Worm (Caenorhabditis elegans) whole organism, L1 larva: ENCODE results near the gene K08H2.3.

ENCODE experiments used
- C04F5.9 ChIP-seq: sonication (generic microtip); optimal IDR thresholded peaks from 2 replicates; lab custom pipeline; 2016; ENCODE audit warnings: missing genetic modification characterization, missing compliant biosample characterization
- F16B12.6 ChIP-seq: fragments of 150-350 bp; optimal IDR thresholded peaks from 2 replicates; lab custom pipeline; 2014; ENCODE audit warnings: missing biosample characterization, missing genetic modification characterization
- Y116A8C.19 ChIP-seq: sonication (generic microtip); optimal IDR thresholded peaks from 2 replicates; lab custom pipeline; 2016; ENCODE audit warnings: missing compliant biosample characterization, missing genetic modification characterization, borderline replicate concordance
- blmp-1 ChIP-seq: fragments of 150-350 bp; optimal IDR thresholded peaks from 2 replicates; lab custom pipeline; 2014; ENCODE audit warnings: missing biosample characterization, missing genetic modification characterization
- ceh-8 ChIP-seq: fragments of 200-800 bp; sonication (Bioruptor generic); optimal IDR thresholded peaks from 2 replicates; lab custom pipeline; 2018; ENCODE audit warnings: mild to moderate bottlenecking, missing genetic modification characterization, moderate library complexity, missing compliant biosample characterization
- ces-1 ChIP-seq: fragments of 150-350 bp; optimal IDR thresholded peaks from 2 replicates; lab custom pipeline; 2014; ENCODE audit warnings: missing biosample characterization, missing genetic modification reagents, missing genetic modification characterization
- efl-1 ChIP-seq, 4 experiments: fragments of 150-350 bp; optimal IDR thresholded peaks in 3 of 4; peaks in 1 of 4; 1 replicate in 1 of 4; 2 replicates in 3 of 4; lab custom pipeline; 2014; ENCODE audit warnings: missing biosample characterization in 2 of 4, missing genetic modification characterization in 2 of 4, missing genetic modification reagents in 2 of 4
- efl-3 ChIP-seq: fragments of 200-800 bp; sonication (Bioruptor generic); optimal IDR thresholded peaks from 2 replicates; lab custom pipeline; 2018; ENCODE audit warnings: mild to moderate bottlenecking, missing genetic modification characterization, missing compliant biosample characterization
- egl-13 ChIP-seq: sonication (generic microtip); optimal IDR thresholded peaks from 2 replicates; lab custom pipeline; 2016; ENCODE audit warnings: missing genotype, missing genetic modification reagents, missing genetic modification characterization, missing compliant biosample characterization
- elt-2 ChIP-seq: sonication (generic microtip); optimal IDR thresholded peaks from 2 replicates; lab custom pipeline; 2016; ENCODE audit warnings: missing genetic modification characterization, mild to moderate bottlenecking, inconsistent platforms, missing compliant biosample characterization, missing genetic modification reagents
- fkh-4 ChIP-seq: sonication (generic microtip); optimal IDR thresholded peaks from 2 replicates; lab custom pipeline; 2016; ENCODE audit warnings: missing compliant biosample characterization, missing genetic modification characterization, borderline replicate concordance
- fos-1 ChIP-seq: fragments of 150-350 bp; optimal IDR thresholded peaks from 2 replicates; lab custom pipeline; 2014; ENCODE audit warnings: missing biosample characterization, missing genetic modification characterization
- grh-1 ChIP-seq: fragments of 200-800 bp; sonication (Bioruptor generic); IDR thresholded peaks from 2 replicates; pipeline ENCODE4 v1.3.6; 2022; ENCODE audit warnings: missing genetic modification reagents, missing genetic modification characterization, missing compliant biosample characterization
- hlh-17 ChIP-seq: fragments of 200-800 bp; sonication (Bioruptor generic); optimal IDR thresholded peaks from 2 replicates; lab custom pipeline; 2018; ENCODE audit warnings: missing genetic modification characterization, mild to moderate bottlenecking, missing compliant biosample characterization, moderate library complexity, borderline replicate concordance
- hpl-2 ChIP-seq: fragments of 150-350 bp; optimal IDR thresholded peaks from 2 replicates; lab custom pipeline; 2014; ENCODE audit warnings: missing biosample characterization, missing genetic modification reagents, missing genetic modification characterization
- lin-13 ChIP-seq: fragments of 150-350 bp; optimal IDR thresholded peaks from 2 replicates; lab custom pipeline; 2014; ENCODE audit warnings: missing biosample characterization, missing genetic modification reagents, missing genetic modification characterization
- lsy-2 ChIP-seq, 2 experiments: fragments of 150-350 bp; optimal IDR thresholded peaks; 2 replicates each; lab custom pipeline; 2014; ENCODE audit warnings: missing biosample characterization in 2 of 2, missing genetic modification characterization in 2 of 2
- mab-9 ChIP-seq: fragments of 200-800 bp; sonication (Bioruptor generic); IDR thresholded peaks from 2 replicates; pipeline ENCODE4 v1.3.6; 2022; ENCODE audit warnings: missing genetic modification reagents, missing genetic modification characterization, missing compliant biosample characterization
- mef-2 ChIP-seq: fragments of 150-350 bp; optimal IDR thresholded peaks from 2 replicates; lab custom pipeline; 2014; ENCODE audit warnings: missing biosample characterization, missing genetic modification characterization
- mep-1 ChIP-seq: fragments of 150-350 bp; optimal IDR thresholded peaks from 2 replicates; lab custom pipeline; 2014; ENCODE audit warnings: missing biosample characterization, missing genetic modification characterization
- nhr-11 ChIP-seq: fragments of 150-350 bp; optimal IDR thresholded peaks from 2 replicates; lab custom pipeline; 2014; ENCODE audit warnings: missing biosample characterization, missing genetic modification characterization
- nhr-12 ChIP-seq: sonication (generic microtip); optimal IDR thresholded peaks from 2 replicates; lab custom pipeline; 2017; ENCODE audit warnings: missing biosample characterization, missing genetic modification characterization
- nhr-19 ChIP-seq: fragments of 200-800 bp; sonication (Bioruptor generic); conservative IDR thresholded peaks from 2 replicates; pipeline ENCODE4 v1.3.6; 2022; ENCODE audit warnings: missing genetic modification characterization, missing compliant biosample characterization
- nhr-237 ChIP-seq: fragments of 150-350 bp; optimal IDR thresholded peaks from 2 replicates; lab custom pipeline; 2014; ENCODE audit warnings: missing biosample characterization, missing genetic modification characterization
- nhr-28 ChIP-seq: fragments of 150-350 bp; optimal IDR thresholded peaks from 2 replicates; lab custom pipeline; 2014; ENCODE audit warnings: missing biosample characterization, missing genetic modification characterization
- nhr-47 ChIP-seq: sonication (generic microtip); optimal IDR thresholded peaks from 2 replicates; lab custom pipeline; 2016; ENCODE audit warnings: mild to moderate bottlenecking, missing genetic modification characterization, moderate library complexity, missing compliant biosample characterization
- nhr-77 ChIP-seq: fragments of 150-350 bp; optimal IDR thresholded peaks from 2 replicates; lab custom pipeline; 2014; ENCODE audit warnings: missing biosample characterization, missing genetic modification characterization
- nhr-84 ChIP-seq: sonication (generic microtip); optimal IDR thresholded peaks from 2 replicates; lab custom pipeline; 2017; ENCODE audit warnings: missing biosample characterization, missing genetic modification characterization
- nhr-85 ChIP-seq: sonication (generic microtip); peaks from one replicate; lab custom pipeline; 2016; ENCODE audit warnings: missing genetic modification characterization, inconsistent platforms, missing compliant biosample characterization
- nhr-90 ChIP-seq: sonication (generic microtip); optimal IDR thresholded peaks from 2 replicates; lab custom pipeline; 2016; ENCODE audit warnings: mild to moderate bottlenecking, missing genetic modification characterization, missing compliant biosample characterization; ENCODE audit not compliant: poor library complexity
- pqm-1 ChIP-seq: sonication (generic microtip); optimal IDR thresholded peaks from 3 replicates; lab custom pipeline; 2017; ENCODE audit warnings: missing biosample characterization, missing genetic modification characterization
- rnt-1 ChIP-seq: sonication (generic microtip); optimal IDR thresholded peaks from 2 replicates; lab custom pipeline; 2016; ENCODE audit warnings: mild to moderate bottlenecking, missing genetic modification characterization, moderate library complexity, missing compliant biosample characterization
- skn-1 ChIP-seq: fragments of 150-350 bp; optimal IDR thresholded peaks from 2 replicates; lab custom pipeline; 2014; ENCODE audit warnings: missing biosample characterization, missing genetic modification characterization
- sox-4 ChIP-seq: sonication (generic microtip); optimal IDR thresholded peaks from 2 replicates; lab custom pipeline; 2016; ENCODE audit warnings: missing genetic modification characterization, missing compliant biosample characterization
- sptf-1 ChIP-seq: fragments of 150-350 bp; optimal IDR thresholded peaks from 2 replicates; lab custom pipeline; 2014; ENCODE audit warnings: missing biosample characterization, missing genetic modification characterization
- sup-37 ChIP-seq: fragments of 200-800 bp; sonication (Bioruptor generic); optimal IDR thresholded peaks from 2 replicates; lab custom pipeline; 2018; ENCODE audit warnings: mild to moderate bottlenecking, missing genetic modification characterization, missing compliant biosample characterization
- swsn-7 ChIP-seq: sonication (generic microtip); optimal IDR thresholded peaks from 2 replicates; lab custom pipeline; 2016; ENCODE audit warnings: missing genetic modification characterization, missing compliant biosample characterization
- unc-130 ChIP-seq: fragments of 150-350 bp; optimal IDR thresholded peaks from 2 replicates; lab custom pipeline; 2017; ENCODE audit warnings: missing biosample characterization, missing genetic modification characterization, inconsistent platforms
- unc-30 ChIP-seq: sonication (generic microtip); optimal IDR thresholded peaks from 2 replicates; lab custom pipeline; 2017; ENCODE audit warnings: missing biosample characterization, missing genetic modification characterization
- unc-62 ChIP-seq: fragments of 150-350 bp; optimal IDR thresholded peaks from 2 replicates; lab custom pipeline; 2014; ENCODE audit warnings: missing biosample characterization, missing genetic modification reagents, missing genetic modification characterization
- xbp-1 ChIP-seq: sonication (generic microtip); optimal IDR thresholded peaks from 2 replicates; lab custom pipeline; 2016; ENCODE audit warnings: missing genetic modification characterization, missing compliant biosample characterization
- zag-1 ChIP-seq: fragments of 150-350 bp; optimal IDR thresholded peaks from 2 replicates; lab custom pipeline; 2014; ENCODE audit warnings: missing biosample characterization, missing genetic modification characterization
- ztf-4 ChIP-seq: fragments of 150-350 bp; optimal IDR thresholded peaks from 2 replicates; lab custom pipeline; 2014; ENCODE audit warnings: missing biosample characterization, missing genetic modification characterization

Gene K08H2.3

DNA sequence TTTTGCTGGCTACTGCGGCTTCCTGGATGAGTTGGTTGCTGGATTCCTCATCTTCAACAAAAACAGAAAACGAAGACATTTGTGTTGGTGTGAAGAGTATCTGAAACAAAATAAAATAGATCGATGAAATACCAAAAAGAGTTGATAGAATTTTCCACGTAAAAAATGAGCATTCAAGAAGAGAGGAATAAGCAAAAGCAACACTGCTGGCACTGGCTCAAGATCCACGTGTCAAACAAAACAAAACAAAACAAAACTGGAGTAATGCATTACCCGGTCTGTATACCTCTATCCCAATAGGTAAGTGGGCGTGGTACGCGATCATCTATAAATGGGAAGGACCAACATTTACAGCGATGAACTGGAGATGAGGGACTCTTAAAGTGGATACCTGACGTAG is 2.3 kb upstream of the K08H2.3 start, which contains the start of gene K08H2.2:
Gene K08H2.2 (minus strand): TSS at position 101 of the 400 bp plus-strand sequence.
- TF ChIP-seq elt-2 (tag; lab: Kevin White, UChicago) (no peak), efl-3 (no peak), nhr-12 (tag; lab: Kevin White, UChicago) (no peak)

DNA sequence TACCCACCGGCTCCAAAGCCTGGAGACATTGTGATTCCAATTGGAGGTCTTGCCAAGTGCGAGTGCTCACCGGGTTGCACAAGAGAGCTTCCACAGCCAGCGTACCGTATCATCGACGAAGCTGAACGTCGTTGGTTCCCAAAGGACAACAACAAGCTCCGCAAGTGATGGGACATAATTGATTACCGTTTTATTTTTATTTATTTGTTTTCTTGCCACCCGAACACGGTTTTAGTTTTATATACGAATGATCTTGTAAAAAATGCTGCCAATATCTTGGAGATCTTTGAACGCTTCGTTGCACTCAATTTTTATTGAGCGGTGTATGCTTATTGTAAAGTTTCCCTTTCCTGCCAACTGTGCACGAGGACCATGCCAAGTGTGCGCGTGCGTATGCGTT is 995 bp downstream of the K08H2.3 start, which contains the start of gene K08H2.4:
Gene K08H2.4 (plus strand): TSS at position 301 of the 400 bp plus-strand sequence.
- no peak for TF ChIP-seq hpl-2 (GFP tag; lab: Kevin White, UChicago)
- no peak for TF ChIP-seq efl-1 (optimal IDR thresholded peaks at IDR 0.05; lab: Kevin White, UChicago)
- TF ChIP-seq efl-1 (GFP tag; optimal IDR thresholded peaks at IDR 0.05 in 1 of 2; lab: Kevin White, UChicago): peak in 1 of 2 experiments; percentile 40

DNA sequence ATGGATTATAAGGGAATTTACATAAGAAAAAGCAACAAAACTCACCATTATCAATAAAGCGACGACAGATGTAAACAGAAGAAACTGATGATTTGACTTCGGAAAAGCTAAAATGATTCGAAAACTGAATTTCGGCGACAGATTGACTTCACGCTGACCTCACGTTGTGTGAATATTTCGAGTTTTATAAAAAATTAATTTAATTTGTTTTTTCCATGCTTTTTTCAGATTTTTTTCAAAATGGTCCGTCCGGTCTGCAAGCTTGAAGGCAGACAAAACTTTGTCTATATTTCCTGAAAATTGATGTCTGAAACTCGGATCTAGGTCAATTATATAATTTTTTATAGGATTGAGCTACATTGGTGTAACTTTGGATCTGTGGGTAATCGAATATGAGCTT is 5.0 kb downstream of the K08H2.3 start, which contains the start of gene K08H2.5:
Gene K08H2.5 (minus strand): TSS at position 101 of the 400 bp plus-strand sequence.
- TF ChIP-seq ces-1 (GFP tag; lab: Kevin White, UChicago) (no peak), egl-13 (tag; lab: Kevin White, UChicago) (no peak), ztf-4 (tag; lab: Kevin White, UChicago) (no peak), nhr-90 (tag; lab: Kevin White, UChicago) (no peak), xbp-1 (tag; lab: Kevin White, UChicago) (no peak)

DNA sequence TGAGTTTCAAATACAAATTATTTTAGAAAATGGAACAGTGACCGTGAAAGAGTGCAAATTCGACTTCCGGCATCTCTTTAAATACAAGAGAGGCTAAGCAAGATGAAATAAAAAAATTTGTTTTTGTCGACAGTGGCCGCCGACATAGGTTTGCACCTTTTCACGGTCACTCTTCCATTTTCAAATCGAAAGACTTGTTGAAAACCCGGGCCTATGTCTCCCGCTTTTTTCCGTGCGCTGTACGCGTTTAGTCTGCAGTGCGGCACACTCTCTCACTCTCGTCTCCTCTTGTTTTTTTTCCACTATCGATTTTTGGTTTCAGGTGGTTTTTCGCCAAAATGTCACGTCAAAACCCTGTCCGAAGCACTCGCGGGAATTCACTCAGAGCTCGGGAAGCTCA is 7.9 kb downstream of the K08H2.3 start, which contains the start of gene hpl-1:
Gene hpl-1 (plus strand): TSS at position 301 of the 400 bp plus-strand sequence.
- no peak for TF ChIP-seq fos-1 (tag; lab: Kevin White, UChicago)
- no peak for TF ChIP-seq ceh-8
- TF ChIP-seq lin-13 (GFP tag; lab: Kevin White, UChicago): no peak
- no peak for TF ChIP-seq blmp-1 (tag; lab: Kevin White, UChicago)
- TF ChIP-seq grh-1 (GFP tag; lab: Robert Waterston, UW): no peak
- TF ChIP-seq C04F5.9: no peak
- TF ChIP-seq mef-2 (tag; lab: Kevin White, UChicago): no peak
- no peak for TF ChIP-seq F16B12.6 (tag; lab: Kevin White, UChicago)
- no peak for TF ChIP-seq ztf-4 (tag; lab: Kevin White, UChicago)
- TF ChIP-seq mab-9 (GFP tag; lab: Robert Waterston, UW): no peak
- TF ChIP-seq nhr-85 (tag; lab: Kevin White, UChicago): no peak
- no peak for TF ChIP-seq nhr-237 (tag; lab: Kevin White, UChicago)
- TF ChIP-seq pqm-1 (tag; lab: Kevin White, UChicago): no peak

DNA sequence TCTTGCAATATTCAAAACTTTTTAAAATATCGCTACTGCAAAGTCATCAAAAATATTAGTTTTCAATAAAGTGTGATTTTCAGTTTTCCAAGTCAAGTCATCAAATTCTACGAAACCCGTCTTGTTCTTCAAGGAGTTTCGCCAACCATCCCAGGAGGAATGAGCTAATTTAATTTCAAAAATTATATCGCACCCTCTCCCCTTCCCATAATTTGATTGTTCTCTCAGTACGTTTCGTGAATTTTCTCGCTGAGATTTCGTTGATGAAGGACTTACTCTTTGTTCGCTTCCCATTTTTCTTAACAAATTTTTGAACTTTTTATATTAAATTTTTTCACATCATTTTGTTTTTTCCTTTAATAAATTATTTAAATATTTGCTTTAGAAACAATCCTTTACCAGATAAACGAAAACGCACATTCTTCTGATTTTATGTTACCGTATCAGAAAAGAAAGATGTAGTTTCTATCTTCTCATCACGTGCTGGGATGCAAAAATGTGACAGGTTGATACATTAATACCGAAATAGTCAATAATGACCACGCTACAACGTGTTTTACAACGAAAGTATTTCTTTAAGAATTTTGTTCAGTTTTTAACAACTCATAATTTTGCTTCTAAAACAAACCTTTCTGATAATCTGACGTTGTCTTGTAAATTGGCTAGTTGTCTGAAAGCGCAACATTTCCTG is 9.6 kb downstream of the K08H2.3 start:
- TF ChIP-seq lsy-2 (tag; optimal IDR thresholded peaks at IDR 0.05; lab: Kevin White, UChicago): peak in 1 of 2 experiments; percentile 61
- no peak for TF ChIP-seq swsn-7 (tag; lab: Kevin White, UChicago)
- no peak for TF ChIP-seq sup-37 (GFP tag; lab: Kevin White, UChicago)
- TF ChIP-seq efl-1 (optimal IDR thresholded peaks at IDR 0.05; lab: Kevin White, UChicago): no peak
- TF ChIP-seq efl-1 (GFP tag; optimal IDR thresholded peaks at IDR 0.05 in 1 of 2; lab: Kevin White, UChicago): no peak
- TF ChIP-seq unc-30 (tag; lab: Kevin White, UChicago): no peak
- no peak for TF ChIP-seq ceh-8
- no peak for TF ChIP-seq xbp-1 (tag; lab: Kevin White, UChicago)
- no peak for TF ChIP-seq Y116A8C.19 (tag; lab: Kevin White, UChicago)
- no peak for TF ChIP-seq nhr-84
- no peak for TF ChIP-seq sox-4 (tag; lab: Kevin White, UChicago)
- TF ChIP-seq mep-1 (tag; lab: Kevin White, UChicago): no peak
- TF ChIP-seq blmp-1 (tag; lab: Kevin White, UChicago): peak; percentile 64
- no peak for TF ChIP-seq nhr-47 (tag; lab: Kevin White, UChicago)
- TF ChIP-seq skn-1 (tag; lab: Kevin White, UChicago): no peak
- no peak for TF ChIP-seq hlh-17 (GFP tag; lab: Kevin White, UChicago)
- TF ChIP-seq sptf-1: no peak
- no peak for TF ChIP-seq F16B12.6 (tag; lab: Kevin White, UChicago)
- TF ChIP-seq rnt-1 (tag; lab: Kevin White, UChicago): no peak
- TF ChIP-seq unc-62: no peak
- peak; percentile 32; the same call in 1 of the 2 replicates for TF ChIP-seq nhr-19
- peak; percentile 41 for TF ChIP-seq nhr-90 (tag; lab: Kevin White, UChicago)
- no peak for TF ChIP-seq fkh-4 (tag; lab: Kevin White, UChicago)
- TF ChIP-seq zag-1 (tag; lab: Kevin White, UChicago): no peak
- no peak for TF ChIP-seq nhr-77 (tag; lab: Kevin White, UChicago)
- TF ChIP-seq efl-3: no peak
- no peak for TF ChIP-seq nhr-11 (tag; lab: Kevin White, UChicago)
- no peak for TF ChIP-seq nhr-28 (tag; lab: Kevin White, UChicago)
- TF ChIP-seq unc-130 (tag; lab: Kevin White, UChicago): no peak
